Worm (Caenorhabditis elegans) whole organism, L2 larva: ENCODE data around the gene zfp-2.
A peak's percentile ranks its signal among the peaks of the same experiment; 100 is the strongest.

ENCODE experiments used
- C34F6.9 ChIP-seq: fragments of 150-350 bp; optimal IDR thresholded peaks from 2 replicates; lab custom pipeline; 2014; ENCODE audit warnings: missing biosample characterization, missing genetic modification characterization
- R02D3.7 ChIP-seq: fragments of 150-350 bp; optimal IDR thresholded peaks from 2 replicates; lab custom pipeline; 2014; ENCODE audit warnings: missing biosample characterization, missing genetic modification characterization
- Y55F3AM.14 ChIP-seq: fragments of 200-800 bp; sonication (Bioruptor generic); optimal IDR thresholded peaks from 2 replicates; lab custom pipeline; 2018; ENCODE audit warnings: mild to moderate bottlenecking, missing genetic modification characterization, missing compliant biosample characterization
- ZK546.5 ChIP-seq: sonication (generic microtip); optimal IDR thresholded peaks from 2 replicates; lab custom pipeline; 2017; ENCODE audit warnings: missing biosample characterization, missing genetic modification characterization
- ceh-16 ChIP-seq: fragments of 150-350 bp; optimal IDR thresholded peaks from 2 replicates; lab custom pipeline; 2014; ENCODE audit warnings: missing biosample characterization, missing genetic modification characterization
- ceh-82 ChIP-seq: fragments of 150-350 bp; optimal IDR thresholded peaks from 2 replicates; lab custom pipeline; 2014; ENCODE audit warnings: missing biosample characterization, missing genetic modification characterization
- dmd-4 ChIP-seq: sonication (generic microtip); optimal IDR thresholded peaks from 2 replicates; lab custom pipeline; 2017; ENCODE audit warnings: missing biosample characterization, missing genetic modification characterization
- elt-1 ChIP-seq: fragments of 150-350 bp; optimal IDR thresholded peaks from 2 replicates; lab custom pipeline; 2014; ENCODE audit warnings: missing biosample characterization, missing genetic modification characterization
- elt-3 ChIP-seq: sonication (generic microtip); optimal IDR thresholded peaks from 2 replicates; lab custom pipeline; 2017; ENCODE audit warnings: missing biosample characterization, missing genetic modification characterization
- lin-39 ChIP-seq: fragments of 150-350 bp; optimal IDR thresholded peaks from 2 replicates; lab custom pipeline; 2014; ENCODE audit warnings: missing biosample characterization, missing genetic modification reagents, missing genetic modification characterization
- lsy-2 ChIP-seq, 2 experiments: fragments of 150-350 bp in 1 of 2; sonication (generic microtip) in 1 of 2; optimal IDR thresholded peaks; 2 replicates each; lab custom pipeline; 2014 to 2017; ENCODE audit warnings: missing biosample characterization in 2 of 2, missing genetic modification characterization in 2 of 2
- mbf-1 ChIP-seq: sonication (generic microtip); optimal IDR thresholded peaks from 2 replicates; lab custom pipeline; 2017; ENCODE audit warnings: missing biosample characterization, missing genetic modification characterization
- mdl-1 ChIP-seq, 2 experiments: fragments of 150-350 bp in 1 of 2; sonication (generic microtip) in 1 of 2; optimal IDR thresholded peaks; 2 replicates each; lab custom pipeline; 2017; ENCODE audit warnings: missing biosample characterization in 2 of 2, missing genetic modification characterization in 2 of 2
- nhr-10 ChIP-seq: sonication (generic microtip); optimal IDR thresholded peaks from 2 replicates; lab custom pipeline; 2017; ENCODE audit warnings: missing biosample characterization, missing genetic modification characterization
- nhr-11 ChIP-seq: fragments of 150-350 bp; optimal IDR thresholded peaks from 2 replicates; lab custom pipeline; 2014; ENCODE audit warnings: missing biosample characterization, missing genetic modification characterization
- nhr-12 ChIP-seq: fragments of 150-350 bp; optimal IDR thresholded peaks from 2 replicates; lab custom pipeline; 2014; ENCODE audit warnings: missing biosample characterization, missing genetic modification characterization
- nhr-129 ChIP-seq: fragments of 150-350 bp; optimal IDR thresholded peaks from 2 replicates; lab custom pipeline; 2014; ENCODE audit warnings: missing biosample characterization, missing genetic modification characterization
- nhr-237 ChIP-seq: fragments of 150-350 bp; optimal IDR thresholded peaks from 2 replicates; lab custom pipeline; 2014; ENCODE audit warnings: missing biosample characterization, missing genetic modification characterization
- nhr-25 ChIP-seq: fragments of 150-350 bp; sonication (generic microtip); optimal IDR thresholded peaks from 3 replicates; lab custom pipeline; 2014; ENCODE audit warnings: missing biosample characterization, missing genetic modification characterization
- nhr-6 ChIP-seq: fragments of 150-350 bp; optimal IDR thresholded peaks from 2 replicates; lab custom pipeline; 2014; ENCODE audit warnings: missing biosample characterization, missing genetic modification characterization
- nhr-77 ChIP-seq: fragments of 150-350 bp; optimal IDR thresholded peaks from 2 replicates; lab custom pipeline; 2014; ENCODE audit warnings: missing biosample characterization, missing genetic modification characterization
- peb-1 ChIP-seq: fragments of 150-350 bp; optimal IDR thresholded peaks from 2 replicates; lab custom pipeline; 2014; ENCODE audit warnings: missing biosample characterization, missing genetic modification characterization
- sem-4 ChIP-seq: fragments of 150-350 bp; optimal IDR thresholded peaks from 2 replicates; lab custom pipeline; 2014; ENCODE audit warnings: missing biosample characterization, missing genetic modification reagents, missing genetic modification characterization
- skn-1 ChIP-seq: sonication (generic microtip); optimal IDR thresholded peaks from 2 replicates; lab custom pipeline; 2017; ENCODE audit warnings: missing biosample characterization, missing genetic modification characterization
- sma-3 ChIP-seq: sonication (generic microtip); optimal IDR thresholded peaks from 2 replicates; lab custom pipeline; 2016; ENCODE audit warnings: missing genetic modification reagents, missing genetic modification characterization, missing compliant biosample characterization
- sma-9 ChIP-seq, 2 experiments: fragments of 150-350 bp in 1 of 2; sonication (generic microtip) in 1 of 2; optimal IDR thresholded peaks; 2 replicates each; lab custom pipeline; 2014 to 2016; ENCODE audit warnings: missing genetic modification characterization in 2 of 2, mild to moderate bottlenecking in 1 of 2, missing biosample characterization in 1 of 2, missing compliant biosample characterization in 1 of 2, missing genetic modification reagents in 1 of 2, moderate library complexity in 1 of 2
- snpc-4 ChIP-seq: fragments of 150-350 bp; optimal IDR thresholded peaks from 2 replicates; lab custom pipeline; 2014; ENCODE audit warnings: missing biosample characterization, missing genetic modification characterization
- unc-39 ChIP-seq: fragments of 150-350 bp; optimal IDR thresholded peaks from 2 replicates; lab custom pipeline; 2014; ENCODE audit warnings: missing biosample characterization, missing genetic modification characterization
- unc-62 ChIP-seq: fragments of 150-350 bp; optimal IDR thresholded peaks from 2 replicates; lab custom pipeline; 2014; ENCODE audit warnings: missing biosample characterization, missing genetic modification reagents, missing genetic modification characterization
- zag-1 ChIP-seq: fragments of 150-350 bp; optimal IDR thresholded peaks from 2 replicates; lab custom pipeline; 2014; ENCODE audit warnings: missing biosample characterization, missing genetic modification characterization
- ztf-1 ChIP-seq: fragments of 200-800 bp; sonication (Bioruptor generic); conservative IDR thresholded peaks from 2 replicates; pipeline ENCODE4 v1.3.6; 2022; ENCODE audit warnings: missing genetic modification characterization, missing compliant biosample characterization
- ztf-11 ChIP-seq: sonication (generic microtip); optimal IDR thresholded peaks from 2 replicates; lab custom pipeline; 2017; ENCODE audit warnings: missing biosample characterization, missing genetic modification characterization
- ztf-4 ChIP-seq: fragments of 150-350 bp; optimal IDR thresholded peaks from 2 replicates; lab custom pipeline; 2014; ENCODE audit warnings: missing biosample characterization, missing genetic modification characterization

The zfp-2 gene

DNA sequence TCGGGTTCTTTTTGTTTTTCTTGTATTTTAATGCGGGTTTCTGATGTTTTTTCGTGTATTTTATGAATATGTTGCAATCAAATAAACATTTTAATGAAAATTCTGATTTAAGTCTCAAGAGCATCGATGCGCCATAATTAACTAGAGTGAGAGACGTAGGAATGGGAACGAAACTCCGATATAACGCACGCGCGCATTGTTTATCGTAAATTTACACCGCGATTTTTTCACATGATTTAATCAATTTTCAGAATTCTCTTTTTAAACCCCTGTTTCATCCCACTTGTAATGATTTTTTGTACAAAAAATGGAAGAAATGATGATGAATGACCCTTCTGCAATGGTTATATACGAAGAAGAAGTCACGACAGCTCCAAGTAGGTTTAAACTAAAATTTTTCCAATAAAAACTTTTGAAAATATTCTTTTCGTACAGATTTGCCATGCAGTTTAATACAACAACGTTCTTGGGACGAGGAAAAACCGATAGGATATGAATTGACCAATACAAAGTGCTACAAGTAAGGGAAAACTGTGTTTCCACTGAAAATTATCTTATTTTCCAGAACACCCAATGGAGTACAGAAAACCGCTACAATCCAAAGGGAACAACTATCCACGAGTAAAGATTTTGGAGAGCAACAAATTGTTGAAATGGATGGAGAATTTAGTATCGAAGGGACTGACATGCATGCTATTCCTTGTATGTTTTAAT, at the start of gene zfp-2:
zfp-2 (plus strand) TSS at position 214 of the 714 bp plus-strand sequence.
- TF ChIP-seq C34F6.9 (tag; lab: Kevin White, UChicago) (peak; percentile 40), R02D3.7 (peak; percentile 28), Y55F3AM.14 (GFP tag; lab: Kevin White, UChicago) (no peak), nhr-129 (tag; lab: Kevin White, UChicago) (peak; percentile 13), nhr-25 (tag; lab: Kevin White, UChicago) (peak; percentile 16), ztf-4 (tag; lab: Kevin White, UChicago) (no peak)

DNA sequence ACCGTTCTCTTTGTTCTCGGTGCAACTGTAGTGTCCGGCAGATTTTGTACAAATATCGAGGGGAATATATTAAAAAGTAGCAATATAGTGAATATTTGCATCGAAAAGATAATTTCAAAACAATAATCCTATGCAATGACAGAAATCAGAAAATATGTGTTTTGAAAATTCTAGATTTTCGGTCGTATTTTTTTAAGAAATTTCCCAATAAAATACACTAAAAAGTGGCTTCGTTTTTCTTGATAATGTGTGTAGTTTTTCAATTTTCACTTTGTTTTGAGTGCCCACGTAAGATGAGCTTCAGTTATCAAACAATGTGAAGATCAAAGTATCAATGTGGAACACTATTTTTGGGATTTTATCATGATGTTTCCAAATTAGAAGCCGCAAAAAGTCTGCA, 40.6 kb upstream of the zfp-2 start, which contains the start of gene gcy-1:
gcy-1 (minus strand) TSS at position 101 of the 400 bp plus-strand sequence.
- TF ChIP-seq sem-4 (tag; lab: Kevin White, UChicago): no peak
- no peak for TF ChIP-seq ZK546.5 (tag; lab: Kevin White, UChicago)
- no peak for TF ChIP-seq nhr-25 (tag; lab: Kevin White, UChicago)
- no peak for TF ChIP-seq ztf-4 (tag; lab: Kevin White, UChicago)
- TF ChIP-seq ceh-16 (tag; lab: Kevin White, UChicago): no peak
- TF ChIP-seq nhr-237: no peak
- TF ChIP-seq nhr-10: no peak
- TF ChIP-seq nhr-12 (tag; lab: Kevin White, UChicago): no peak

DNA sequence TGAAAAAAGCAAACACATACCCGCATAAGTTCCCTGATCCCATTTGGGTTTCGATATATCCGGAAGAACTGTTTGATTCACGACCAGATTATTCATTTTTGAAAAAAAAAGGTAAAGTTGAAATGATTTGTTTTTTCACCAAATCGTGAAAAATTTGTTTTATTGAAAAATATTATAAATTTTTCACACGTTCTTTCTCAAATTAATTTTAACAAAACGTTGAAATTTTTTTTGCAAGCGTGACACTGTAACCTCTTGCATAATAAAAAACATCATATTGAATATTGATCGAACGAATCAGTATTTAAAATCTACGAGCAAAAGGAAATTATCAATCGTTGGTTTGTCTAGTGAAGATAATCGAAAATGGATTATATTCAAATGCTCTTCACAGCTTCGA, 38.7 kb upstream of the zfp-2 start, which contains the start of the genes sfxn-1.1 and AH6.3:
sfxn-1.1 (minus strand) TSS at position 101 of the 400 bp plus-strand sequence.
AH6.3 (plus strand) TSS at position 275 of the 400 bp plus-strand sequence.
- no peak for TF ChIP-seq ceh-16 (tag; lab: Kevin White, UChicago)
- TF ChIP-seq dmd-4: no peak
- TF ChIP-seq ztf-1 (GFP tag; lab: Robert Waterston, UW): no peak
- no peak for TF ChIP-seq elt-1 (tag; lab: Kevin White, UChicago)
- TF ChIP-seq elt-3 (tag; lab: Kevin White, UChicago): no peak
- TF ChIP-seq nhr-25 (tag; lab: Kevin White, UChicago): no peak
- no peak for TF ChIP-seq mbf-1 (tag; lab: Kevin White, UChicago)
- no peak for TF ChIP-seq snpc-4 (tag; lab: Kevin White, UChicago)
- no peak for TF ChIP-seq zag-1
- TF ChIP-seq lsy-2 (tag; optimal IDR thresholded peaks at IDR 0.05; lab: Kevin White, UChicago): no peak
- TF ChIP-seq R02D3.7: no peak
- no peak for TF ChIP-seq unc-62 (GFP tag; lab: Kevin White, UChicago)
- TF ChIP-seq ceh-82 (tag; lab: Kevin White, UChicago): no peak
- no peak for TF ChIP-seq peb-1 (tag; lab: Kevin White, UChicago)
- no peak for TF ChIP-seq lin-39 (tag; lab: Kevin White, UChicago)
- TF ChIP-seq nhr-6 (tag; lab: Kevin White, UChicago): no peak
- TF ChIP-seq, all 48 proteins: peak for 0

DNA sequence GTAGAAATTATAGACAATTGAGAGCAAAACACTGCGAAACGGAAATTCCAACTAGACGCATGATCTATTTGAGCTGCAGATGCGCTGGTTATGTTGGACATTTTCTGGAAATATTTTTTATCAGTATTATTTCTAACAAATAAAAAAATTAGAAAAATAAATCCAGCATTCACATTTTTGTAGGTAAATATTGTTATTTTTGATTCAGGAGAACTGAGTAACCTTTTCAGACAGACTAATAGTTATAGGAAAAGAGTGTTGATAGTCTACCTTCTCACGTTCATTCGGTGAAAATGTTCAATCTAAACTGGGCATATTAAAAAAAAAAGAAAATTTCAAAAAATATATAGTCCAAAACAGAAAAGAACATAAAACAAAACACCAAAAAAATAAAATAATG, 35.9 kb upstream of the zfp-2 start, which contains the start of gene sra-1:
sra-1 (minus strand) TSS at position 101 of the 400 bp plus-strand sequence.
- TF ChIP-seq ztf-4 (tag; lab: Kevin White, UChicago) (no peak), sma-3 (GFP tag; lab: Kevin White, UChicago) (no peak), ZK546.5 (tag; lab: Kevin White, UChicago) (no peak), skn-1 (tag; lab: Kevin White, UChicago) (no peak), lsy-2 (tag; optimal IDR thresholded peaks at IDR 0.05; lab: Kevin White, UChicago) (no peak), nhr-12 (tag; lab: Kevin White, UChicago) (no peak), nhr-6 (tag; lab: Kevin White, UChicago) (no peak), mbf-1 (tag; lab: Kevin White, UChicago) (no peak), unc-39 (no peak), sem-4 (tag; lab: Kevin White, UChicago) (no peak), ceh-16 (tag; lab: Kevin White, UChicago) (no peak), nhr-77 (tag; lab: Kevin White, UChicago) (no peak), unc-62 (GFP tag; lab: Kevin White, UChicago) (no peak), nhr-237 (no peak), dmd-4 (no peak), sma-9 (GFP tag; optimal IDR thresholded peaks at IDR 0.05; lab: Kevin White, UChicago) (no peak), sma-9 (tag; optimal IDR thresholded peaks at IDR 0.05; lab: Kevin White, UChicago) (no peak), ceh-82 (tag; lab: Kevin White, UChicago) (no peak)
- TF ChIP-seq, all 48 proteins: peak for 0

DNA sequence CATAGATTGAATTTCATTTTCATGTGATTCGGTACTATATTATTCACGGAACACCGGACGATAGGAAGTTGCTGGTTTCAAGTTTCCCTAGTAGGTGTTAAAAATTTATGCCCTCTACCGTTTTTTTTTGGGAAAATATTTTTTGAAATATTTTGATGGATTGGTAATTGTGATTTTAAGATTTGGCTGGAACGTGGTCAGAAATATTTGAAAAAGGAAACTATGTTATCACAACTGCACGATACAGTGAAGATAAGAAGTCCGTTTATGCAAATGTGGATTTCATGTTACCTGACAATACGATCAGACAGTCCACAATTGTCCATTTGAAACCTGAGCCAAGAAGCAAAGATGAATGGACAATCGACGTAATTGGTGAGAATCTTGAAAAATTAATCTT, 34.5 kb upstream of the zfp-2 start, which contains the start of gene AH6.17:
AH6.17 (plus strand) TSS at position 185 of the 400 bp plus-strand sequence.
- TF ChIP-seq lsy-2 (tag; optimal IDR thresholded peaks at IDR 0.05; lab: Kevin White, UChicago) (no peak), Y55F3AM.14 (GFP tag; lab: Kevin White, UChicago) (no peak), zag-1 (no peak), sma-3 (GFP tag; lab: Kevin White, UChicago) (no peak), mbf-1 (tag; lab: Kevin White, UChicago) (no peak), dmd-4 (no peak), nhr-11 (tag; lab: Kevin White, UChicago) (no peak), mdl-1 (tag; optimal IDR thresholded peaks at IDR 0.05; lab: Kevin White, UChicago) (no peak), ztf-11 (tag; lab: Kevin White, UChicago) (no peak), ceh-82 (tag; lab: Kevin White, UChicago) (no peak), ztf-1 (GFP tag; lab: Robert Waterston, UW) (no peak)
